Fruit fly (Drosophila melanogaster): ENCODE measurements around the gene CG7130.

The CG7130 gene

DNA sequence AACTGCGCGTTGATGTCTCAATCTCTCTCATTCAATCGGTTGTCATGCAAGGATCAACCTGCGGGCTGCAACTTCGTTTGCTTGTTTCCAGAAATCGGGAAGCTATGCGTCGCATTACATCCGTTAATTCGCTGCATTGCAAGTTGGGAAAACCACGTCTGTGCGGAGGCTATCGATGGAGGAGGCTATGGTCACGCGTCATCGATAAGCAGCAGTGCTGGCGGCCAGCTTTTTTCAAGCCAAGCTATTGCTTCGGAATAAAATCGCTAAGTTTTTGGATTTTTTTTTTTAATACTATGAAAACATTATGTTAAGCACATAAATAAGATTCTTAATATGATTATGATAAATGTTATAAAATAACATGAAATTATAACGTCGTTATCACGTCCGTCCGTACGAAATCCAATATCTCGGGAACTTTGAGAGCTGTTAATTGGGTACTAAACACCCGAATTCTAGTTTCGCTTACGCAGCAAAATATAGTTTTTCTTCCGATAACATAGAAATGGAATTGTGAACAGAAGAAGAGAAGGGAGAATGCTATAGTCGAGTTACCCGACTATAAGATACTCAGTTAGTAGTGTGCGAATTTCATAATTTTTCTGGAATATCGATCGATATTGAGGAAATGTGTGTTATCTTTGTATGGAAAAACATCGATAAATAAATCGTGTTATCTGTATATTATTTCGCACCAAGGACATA lies 3.7 kb downstream of the CG7130 start, which contains the start of gene CG7139:
CG7139 (minus strand) TSS at position 162 of the 708 bp plus-strand sequence.
- TF ChIP-seq CG7045 (GFP tag; optimal IDR thresholded peaks at IDR 0.05): no peak
- peak; percentile 95 for TF ChIP-seq kay (GFP tag; ENCODE audit: borderline replicate concordance)
- TF ChIP-seq Hr96 (GFP tag; optimal IDR thresholded peaks at IDR 0.05): peak; percentile 30
- TF ChIP-seq bab1 (GFP tag; optimal IDR thresholded peaks at IDR 0.05): peak; percentile 49
- TF ChIP-seq Crg-1 (GFP tag; optimal IDR thresholded peaks at IDR 0.05): no peak
- TF ChIP-seq CG33017 (tag; optimal IDR thresholded peaks at IDR 0.05): no peak
- TF ChIP-seq CG14711 (tag; optimal IDR thresholded peaks at IDR 0.05): no peak
- TF ChIP-seq toe (GFP tag; optimal IDR thresholded peaks at IDR 0.05): peak; percentile 62
- TF ChIP-seq Mnt (GFP tag; optimal IDR thresholded peaks at IDR 0.05): peak; percentile 15
- TF ChIP-seq CG5204 (GFP tag; optimal IDR thresholded peaks at IDR 0.05): no peak
- TF ChIP-seq ovo (GFP tag; optimal IDR thresholded peaks at IDR 0.05): no peak
- TF ChIP-seq tj (GFP tag; optimal IDR thresholded peaks at IDR 0.05): peak; percentile 87
- TF ChIP-seq cic (GFP tag; optimal IDR thresholded peaks at IDR 0.05): peak; percentile 11
- TF ChIP-seq pad (GFP tag; optimal IDR thresholded peaks at IDR 0.05): no peak
- no peak for TF ChIP-seq cnc (optimal IDR thresholded peaks at IDR 0.05)
- TF ChIP-seq CG1620 (GFP tag; optimal IDR thresholded peaks at IDR 0.05): no peak
- peak; percentile 5 for TF ChIP-seq CG12768 (GFP tag; optimal IDR thresholded peaks at IDR 0.05)
- TF ChIP-seq CG7101 (tag; optimal IDR thresholded peaks at IDR 0.05): no peak
- no peak for TF ChIP-seq Clk (GFP tag; optimal IDR thresholded peaks at IDR 0.05)
- TF ChIP-seq CG11617 (GFP tag; optimal IDR thresholded peaks at IDR 0.05): peak; percentile 31

DNA sequence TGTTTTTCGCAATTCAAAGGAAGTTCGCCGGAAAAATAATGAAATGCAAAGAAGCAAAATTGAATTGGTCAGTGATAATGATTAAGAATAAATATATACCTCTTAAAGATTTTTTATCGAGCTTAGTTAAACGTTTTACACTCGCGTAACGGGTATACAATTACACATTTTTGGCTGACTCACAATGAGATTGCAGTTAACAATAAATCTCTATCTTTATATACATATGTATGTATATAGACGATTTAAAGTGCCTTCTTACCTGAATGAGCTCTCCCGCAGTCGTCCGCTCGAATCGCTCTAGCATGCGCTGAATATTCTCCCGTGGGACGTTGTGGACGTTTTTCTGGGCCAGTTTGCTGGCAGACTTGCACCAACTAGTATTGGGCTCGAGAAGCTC lies 5.0 kb downstream of the CG7130 start:
- TF ChIP-seq CG14711 (tag; optimal IDR thresholded peaks at IDR 0.05) (no peak), cnc (optimal IDR thresholded peaks at IDR 0.05) (peak in 1 of 2 experiments; percentile 94), kay (GFP tag; ENCODE audit: borderline replicate concordance) (peak; percentile 91), Mnt (GFP tag; optimal IDR thresholded peaks at IDR 0.05) (peak; percentile 1)

DNA sequence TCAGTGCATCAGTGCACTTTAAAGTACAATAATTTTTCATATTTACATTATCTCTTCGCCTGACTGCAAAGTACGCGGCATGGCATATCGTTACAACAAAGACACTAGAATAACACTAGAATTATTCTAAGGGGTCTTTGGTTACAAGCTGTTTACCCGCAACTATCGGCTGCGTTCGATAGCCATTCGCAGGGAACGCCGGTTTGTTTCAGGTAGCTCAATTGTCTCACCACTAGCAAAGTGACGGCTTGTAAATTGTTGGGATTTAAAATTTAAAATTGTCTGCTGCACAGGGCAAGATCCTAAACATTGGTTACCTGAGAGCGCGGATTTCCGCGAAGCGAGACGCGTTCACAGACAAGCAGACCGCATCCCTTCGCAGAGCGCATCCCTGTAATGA lies 9.9 kb downstream of the CG7130 start, which contains the start of gene CG14561:
CG14561 (plus strand) TSS at position 214 of the 400 bp plus-strand sequence.
- no peak for TF ChIP-seq Clk (GFP tag; optimal IDR thresholded peaks at IDR 0.05)
- peak; percentile 4 for TF ChIP-seq bab1 (GFP tag; optimal IDR thresholded peaks at IDR 0.05)
- TF ChIP-seq ovo (GFP tag; optimal IDR thresholded peaks at IDR 0.05): no peak
- TF ChIP-seq tj (GFP tag; optimal IDR thresholded peaks at IDR 0.05): no peak
- no peak for TF ChIP-seq cnc (optimal IDR thresholded peaks at IDR 0.05)
- peak; percentile 15 for TF ChIP-seq CG1620 (GFP tag; optimal IDR thresholded peaks at IDR 0.05)
- TF ChIP-seq Crg-1 (GFP tag; optimal IDR thresholded peaks at IDR 0.05): peak; percentile 34
- no peak for TF ChIP-seq CG5204 (GFP tag; optimal IDR thresholded peaks at IDR 0.05)

DNA sequence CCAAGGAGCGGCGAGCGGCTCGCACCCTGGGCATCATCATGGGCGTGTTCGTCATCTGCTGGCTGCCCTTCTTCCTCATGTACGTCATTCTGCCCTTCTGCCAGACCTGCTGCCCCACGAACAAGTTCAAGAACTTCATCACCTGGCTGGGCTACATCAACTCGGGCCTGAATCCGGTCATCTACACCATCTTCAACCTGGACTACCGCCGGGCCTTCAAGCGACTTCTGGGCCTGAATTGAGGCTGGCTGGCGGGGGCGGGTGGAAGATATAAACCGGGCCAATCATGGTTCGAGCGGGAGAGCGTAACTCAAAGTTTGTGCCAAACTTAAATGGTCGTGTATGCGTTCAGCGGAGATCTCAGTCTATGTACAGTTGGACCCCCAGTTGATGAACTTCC lies 11.7 kb downstream of the CG7130 start:
- TF ChIP-seq CG5204 (GFP tag; optimal IDR thresholded peaks at IDR 0.05) (no peak), CG14711 (tag; optimal IDR thresholded peaks at IDR 0.05) (no peak), CG7101 (tag; optimal IDR thresholded peaks at IDR 0.05) (no peak)

DNA sequence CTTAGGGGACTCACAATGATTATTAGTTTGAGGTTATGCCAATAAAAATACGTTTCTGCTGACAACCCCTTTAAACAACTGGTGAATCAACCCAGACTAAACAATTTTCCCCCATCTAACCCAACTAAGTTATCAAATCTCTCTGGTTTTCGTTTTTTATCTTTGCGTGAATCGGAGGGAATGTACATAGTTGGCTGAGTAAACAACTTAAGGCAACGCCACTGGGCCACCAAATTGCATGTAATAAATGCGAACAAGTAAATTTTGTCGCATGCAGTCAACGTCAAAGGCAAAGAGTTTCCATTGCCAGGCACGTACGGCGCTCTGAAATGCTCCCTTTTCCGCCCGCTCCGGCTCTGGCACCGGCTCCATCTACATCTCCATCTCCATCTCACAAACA lies 22.2 kb downstream of the CG7130 start:
- TF ChIP-seq CG7101 (tag; optimal IDR thresholded peaks at IDR 0.05) (peak; percentile 8), ovo (GFP tag; optimal IDR thresholded peaks at IDR 0.05) (no peak), Crg-1 (GFP tag; optimal IDR thresholded peaks at IDR 0.05) (peak; percentile 43), CG11617 (GFP tag; optimal IDR thresholded peaks at IDR 0.05) (peak; percentile 21), CG33017 (tag; optimal IDR thresholded peaks at IDR 0.05) (peak; percentile 25), CG7045 (GFP tag; optimal IDR thresholded peaks at IDR 0.05) (peak; percentile 55), cic (GFP tag; optimal IDR thresholded peaks at IDR 0.05) (peak; percentile 53), CG14711 (tag; optimal IDR thresholded peaks at IDR 0.05) (no peak), toe (GFP tag; optimal IDR thresholded peaks at IDR 0.05) (no peak), kay (GFP tag; ENCODE audit: borderline replicate concordance) (peak; percentile 69), CG12768 (GFP tag; optimal IDR thresholded peaks at IDR 0.05) (no peak), Hr96 (GFP tag; optimal IDR thresholded peaks at IDR 0.05) (peak; percentile 17), pad (GFP tag; optimal IDR thresholded peaks at IDR 0.05) (no peak), bab1 (GFP tag; optimal IDR thresholded peaks at IDR 0.05) (no peak)

DNA sequence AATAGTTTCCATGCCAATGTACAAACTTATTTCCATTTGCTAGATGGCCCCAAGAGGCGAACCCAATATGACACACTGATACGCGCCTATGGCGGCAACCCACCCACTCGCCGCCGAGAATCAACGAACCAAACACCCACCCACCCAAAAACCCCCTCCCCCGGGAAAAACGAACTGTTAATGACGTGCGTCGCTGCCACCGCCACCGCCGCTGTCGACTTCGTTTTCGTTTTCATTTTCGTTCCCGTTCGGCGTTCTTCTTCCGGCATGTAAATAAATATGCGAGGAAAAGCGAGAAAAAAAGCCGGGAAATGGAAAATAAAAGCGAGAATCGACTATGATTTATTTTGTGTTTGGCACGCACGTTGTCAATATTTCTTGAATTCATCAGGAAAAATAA lies 24.4 kb downstream of the CG7130 start:
- TF ChIP-seq CG33017 (tag; optimal IDR thresholded peaks at IDR 0.05): no peak
- no peak for TF ChIP-seq Crg-1 (GFP tag; optimal IDR thresholded peaks at IDR 0.05)
- TF ChIP-seq cnc (optimal IDR thresholded peaks at IDR 0.05): no peak
- no peak for TF ChIP-seq cic (GFP tag; optimal IDR thresholded peaks at IDR 0.05)
- TF ChIP-seq bab1 (GFP tag; optimal IDR thresholded peaks at IDR 0.05): no peak
- no peak for TF ChIP-seq tj (GFP tag; optimal IDR thresholded peaks at IDR 0.05)
- TF ChIP-seq Hr96 (GFP tag; optimal IDR thresholded peaks at IDR 0.05): no peak
- no peak for TF ChIP-seq ovo (GFP tag; optimal IDR thresholded peaks at IDR 0.05)
- no peak for TF ChIP-seq Clk (GFP tag; optimal IDR thresholded peaks at IDR 0.05)

DNA sequence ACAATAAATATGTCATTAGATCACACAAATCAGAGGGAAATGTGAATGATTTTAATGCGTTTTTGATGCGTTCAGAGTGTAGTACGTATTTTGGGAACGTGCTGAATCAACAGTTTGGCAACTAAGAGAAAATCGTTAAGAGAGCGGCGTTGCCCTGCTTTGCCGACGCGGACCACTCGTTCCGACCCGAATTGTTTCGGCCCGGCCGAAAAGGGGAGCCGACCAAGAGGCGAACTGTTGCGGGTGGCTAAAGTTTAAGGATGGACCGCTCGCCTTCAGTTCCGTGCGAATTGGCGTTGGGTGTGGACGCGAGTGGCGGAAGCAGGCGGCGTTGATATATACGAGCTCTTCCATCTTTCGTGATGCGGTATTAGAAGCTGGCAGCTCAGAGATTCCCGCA lies 40.8 kb downstream of the CG7130 start, which contains the start of gene Oct-TyrR:
Oct-TyrR (plus strand) TSS at position 287 of the 400 bp plus-strand sequence.
- TF ChIP-seq CG12768 (GFP tag; optimal IDR thresholded peaks at IDR 0.05): no peak
- no peak for TF ChIP-seq CG11617 (GFP tag; optimal IDR thresholded peaks at IDR 0.05)
- TF ChIP-seq Clk (GFP tag; optimal IDR thresholded peaks at IDR 0.05): no peak
- no peak for TF ChIP-seq bab1 (GFP tag; optimal IDR thresholded peaks at IDR 0.05)
- TF ChIP-seq Hr96 (GFP tag; optimal IDR thresholded peaks at IDR 0.05): no peak
- TF ChIP-seq pad (GFP tag; optimal IDR thresholded peaks at IDR 0.05): no peak
- no peak for TF ChIP-seq CG33017 (tag; optimal IDR thresholded peaks at IDR 0.05)
- TF ChIP-seq CG5204 (GFP tag; optimal IDR thresholded peaks at IDR 0.05): no peak
- TF ChIP-seq tj (GFP tag; optimal IDR thresholded peaks at IDR 0.05): no peak
- no peak for TF ChIP-seq kay (GFP tag; ENCODE audit: borderline replicate concordance)
- no peak for TF ChIP-seq ovo (GFP tag; optimal IDR thresholded peaks at IDR 0.05)
- TF ChIP-seq CG7045 (GFP tag; optimal IDR thresholded peaks at IDR 0.05): no peak
- TF ChIP-seq Mnt (GFP tag; optimal IDR thresholded peaks at IDR 0.05): no peak
- TF ChIP-seq Crg-1 (GFP tag; optimal IDR thresholded peaks at IDR 0.05): no peak
- TF ChIP-seq CG14711 (tag; optimal IDR thresholded peaks at IDR 0.05): no peak
- TF ChIP-seq cic (GFP tag; optimal IDR thresholded peaks at IDR 0.05): no peak
